Fruit fly (Drosophila melanogaster): ENCODE data around the gene CG33322.

Gene CG33322

DNA sequence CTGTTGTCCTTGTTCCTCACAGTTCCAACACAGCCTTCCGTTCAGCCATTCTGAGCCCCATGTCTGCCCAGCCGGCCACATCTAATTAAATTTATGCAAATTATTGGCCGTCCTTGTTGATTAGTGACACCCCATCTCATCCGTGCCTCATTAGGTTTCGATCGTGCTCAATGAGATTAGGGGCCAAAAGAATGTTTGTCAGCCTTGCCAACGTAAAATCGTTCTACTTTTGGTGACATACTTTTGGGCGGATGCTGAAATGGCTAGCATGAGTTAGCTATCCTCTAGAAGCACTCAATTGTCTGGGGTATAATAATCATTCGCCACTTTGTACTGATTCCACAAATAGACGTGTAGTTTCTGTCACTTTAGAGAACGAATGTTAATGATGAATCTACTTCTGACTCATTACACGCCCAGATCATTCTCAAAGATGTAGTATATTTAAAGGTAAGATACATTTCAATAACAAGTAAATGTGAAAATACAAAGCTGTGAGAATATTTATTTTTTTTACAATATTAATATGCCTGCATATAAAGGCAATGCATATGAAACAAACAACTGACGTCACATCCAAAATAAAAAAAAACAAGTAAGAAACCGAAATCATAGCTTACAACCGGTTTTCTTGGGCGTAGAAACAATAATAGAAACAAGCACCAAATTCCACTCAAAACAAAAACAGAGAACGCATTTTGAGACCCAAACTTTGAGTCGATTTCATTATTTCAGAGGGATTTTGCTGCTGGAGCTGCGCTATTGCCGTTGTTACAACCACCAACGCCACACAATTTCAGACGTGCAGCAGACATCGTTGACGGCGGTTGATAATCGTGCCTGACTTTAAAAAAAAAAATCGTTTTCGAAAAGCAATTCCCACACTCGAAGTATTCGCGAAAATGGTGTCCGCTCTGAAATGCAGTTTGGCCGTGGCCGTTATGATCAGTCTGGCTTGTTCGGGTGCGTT, 42.6 kb upstream of the CG33322 start, which contains the start of gene bero:
Gene bero (plus strand): TSS at position 325 of the 970 bp plus-strand sequence.
- TF ChIP-seq z (GFP tag; IDR thresholded peaks at IDR 0.05): peak; percentile 95
- TF ChIP-seq repo (GFP tag; optimal IDR thresholded peaks at IDR 0.05): no peak
- TF ChIP-seq CG13894 (tag; optimal IDR thresholded peaks at IDR 0.05): peak; percentile 33
- no peak; the same call in 1 of the 2 replicates for TF ChIP-seq Rfx (GFP tag; IDR thresholded peaks at IDR 0.05)
- peak; percentile 34; the same call in 1 of the 2 replicates for TF ChIP-seq stc (GFP tag; IDR thresholded peaks at IDR 0.05)
- no peak for TF ChIP-seq D19B (GFP tag; optimal IDR thresholded peaks at IDR 0.05)
- TF ChIP-seq CG2199 (GFP tag; IDR thresholded peaks at IDR 0.05): peak; percentile 65; the same call in 2 of the 3 replicates
- TF ChIP-seq Hand (GFP tag; optimal IDR thresholded peaks at IDR 0.05): no peak
- no peak for TF ChIP-seq CG4360 (GFP tag; IDR thresholded peaks at IDR 0.05)
- peak; percentile 58; the same call in 1 of the 2 replicates for TF ChIP-seq vvl (GFP tag; IDR thresholded peaks at IDR 0.05)
- TF ChIP-seq mirr (GFP tag; optimal IDR thresholded peaks at IDR 0.05): no peak
- no peak for TF ChIP-seq CG10654 (GFP tag; optimal IDR thresholded peaks at IDR 0.05)
- peak; percentile 72 for TF ChIP-seq Elba2 (GFP tag; optimal IDR thresholded peaks at IDR 0.05)
- peak in 1 of 2 experiments; percentile 13 for TF ChIP-seq Hr51 (GFP tag; optimal IDR thresholded peaks at IDR 0.05)
- TF ChIP-seq CG1233 (GFP tag; optimal IDR thresholded peaks at IDR 0.05): no peak
- no peak for TF ChIP-seq bcd (GFP tag; optimal IDR thresholded peaks at IDR 0.05)
- no peak for TF ChIP-seq CG10543 (GFP tag; optimal IDR thresholded peaks at IDR 0.05)
- TF ChIP-seq rib (GFP tag; IDR thresholded peaks at IDR 0.05): peak; percentile 58; the same call in 1 of the 2 replicates
- peak; percentile 36; the same call in 1 of the 2 replicates for TF ChIP-seq slbo (GFP tag; IDR thresholded peaks at IDR 0.05)
- TF ChIP-seq CG2712 (tag; optimal IDR thresholded peaks at IDR 0.05): peak; percentile 29
- TF ChIP-seq CG6272 (GFP tag; IDR thresholded peaks at IDR 0.05): no peak
- TF ChIP-seq CG8924 (tag; optimal IDR thresholded peaks at IDR 0.05): no peak
- TF ChIP-seq CG15269 (tag; optimal IDR thresholded peaks at IDR 0.05): peak; percentile 3
- no peak for TF ChIP-seq Dp (GFP tag; optimal IDR thresholded peaks at IDR 0.05)
- peak; percentile 19 for TF ChIP-seq D19A (tag; optimal IDR thresholded peaks at IDR 0.05)
- no peak for TF ChIP-seq CG2129 (GFP tag; IDR thresholded peaks at IDR 0.05; ENCODE audit: partially characterized antibody)
- no peak for TF ChIP-seq abd-A (tag; optimal IDR thresholded peaks at IDR 0.05)
- peak in 1 of 2 experiments; percentile 79 for TF ChIP-seq insv (GFP tag; optimal IDR thresholded peaks at IDR 0.05)
- no peak for TF ChIP-seq fu2 (GFP tag; optimal IDR thresholded peaks at IDR 0.05)
- no peak for TF ChIP-seq CG17802 (tag; optimal IDR thresholded peaks at IDR 0.05)
- peak; percentile 38; the same call in 1 of the 3 replicates for TF ChIP-seq sr (GFP tag; IDR thresholded peaks at IDR 0.05)
- TF ChIP-seq CG11696 (GFP tag; IDR thresholded peaks at IDR 0.05): no peak
- TF ChIP-seq H2.0 (GFP tag; IDR thresholded peaks at IDR 0.05): 0 out of 2 replicates have a peak, but pooled peaks have one; percentile 7
- peak; percentile 16 for TF ChIP-seq CG15601 (tag; optimal IDR thresholded peaks at IDR 0.05)
- no peak for TF ChIP-seq pho (GFP tag; optimal IDR thresholded peaks at IDR 0.05)
- TF ChIP-seq CTCF (GFP tag; optimal IDR thresholded peaks at IDR 0.05): peak; percentile 13
- no peak for TF ChIP-seq Mad (GFP tag; optimal IDR thresholded peaks at IDR 0.05)
- TF ChIP-seq Adf1 (GFP tag; IDR thresholded peaks at IDR 0.05): 0 out of 2 replicates have a peak, but pooled peaks have one; percentile 14
- peak; percentile 3 for TF ChIP-seq gem (tag; optimal IDR thresholded peaks at IDR 0.05)
- TF ChIP-seq kni (GFP tag; optimal IDR thresholded peaks at IDR 0.05): peak; percentile 49
- peak; percentile 44 for TF ChIP-seq BtbVII (GFP tag; optimal IDR thresholded peaks at IDR 0.05)
- no peak for TF ChIP-seq CG11247 (GFP tag; IDR thresholded peaks at IDR 0.05)
- no peak for TF ChIP-seq Aef1 (GFP tag; IDR thresholded peaks at IDR 0.05)
- TF ChIP-seq Side (GFP tag; optimal IDR thresholded peaks at IDR 0.05): peak; percentile 22
- TF ChIP-seq caup (GFP tag; optimal IDR thresholded peaks at IDR 0.05; ENCODE audit: severe bottlenecking): no peak
- peak; percentile 60; the same call in 2 of the 3 replicates for TF ChIP-seq ci (GFP tag; IDR thresholded peaks at IDR 0.05)
- TF ChIP-seq Lim3 (GFP tag; IDR thresholded peaks at IDR 0.05): no peak
- no peak for TF ChIP-seq CG3407 (GFP tag; optimal IDR thresholded peaks at IDR 0.05)
- TF ChIP-seq CG1529 (GFP tag; optimal IDR thresholded peaks at IDR 0.05): no peak

Data from whole organism, embryonic.